Worm (Caenorhabditis elegans): ENCODE measurements around the gene dpf-6.

dpf-6 gene

DNA sequence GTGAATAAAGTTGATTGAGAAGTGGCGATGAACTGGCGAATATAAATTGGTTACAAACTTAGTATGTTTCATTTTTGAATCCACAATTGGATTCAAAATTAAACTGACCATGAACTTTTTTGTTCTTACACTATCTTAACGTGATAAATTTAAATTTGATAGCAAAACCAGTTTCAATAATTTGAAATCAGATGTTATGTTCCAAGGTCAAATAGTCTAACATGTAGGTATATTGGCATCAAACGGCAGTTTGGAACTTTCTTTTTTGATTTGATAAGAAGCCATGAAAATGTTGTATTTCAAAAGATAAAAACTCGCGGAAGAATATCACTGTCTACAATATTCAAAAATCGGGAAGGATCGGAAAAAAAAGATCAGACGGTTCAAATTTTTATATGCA, 2.0 kb upstream of the dpf-6 start:
- no peak for TF ChIP-seq tbx-37 (GFP tag; conservative IDR thresholded peaks at IDR 0.05)
- no peak for TF ChIP-seq scrt-1 (GFP tag; IDR thresholded peaks at IDR 0.05)
- no peak for TF ChIP-seq ceh-13 (GFP tag; optimal IDR thresholded peaks at IDR 0.05)
- no peak for TF ChIP-seq aly-1 (tag; optimal IDR thresholded peaks at IDR 0.05)
- no peak for TF ChIP-seq tbx-11 (GFP tag; IDR thresholded peaks at IDR 0.05)
- TF ChIP-seq ama-1 (optimal IDR thresholded peaks at IDR 0.05), result no peak
- TF ChIP-seq hmg-4 (GFP tag; optimal IDR thresholded peaks at IDR 0.05), result no peak
- TF ChIP-seq hmbx-1 (tag; optimal IDR thresholded peaks at IDR 0.05), result no peak
- TF ChIP-seq ets-7 (tag; optimal IDR thresholded peaks at IDR 0.05), result no peak
- TF ChIP-seq F13C5.2 (tag; optimal IDR thresholded peaks at IDR 0.05), result no peak
- no peak for TF ChIP-seq pes-1 (GFP tag; IDR thresholded peaks at IDR 0.05)
- no peak for TF ChIP-seq tra-4 (tag; optimal IDR thresholded peaks at IDR 0.05)
- no peak for TF ChIP-seq sea-1 (GFP tag; conservative IDR thresholded peaks at IDR 0.05)
- no peak for TF ChIP-seq B0310.2 (tag; optimal IDR thresholded peaks at IDR 0.05)
- TF ChIP-seq ceh-36 (tag; optimal IDR thresholded peaks at IDR 0.05), result no peak

- no peak for TF ChIP-seq sea-1 (GFP tag; conservative IDR thresholded peaks at IDR 0.05)
Measured at ce11 chrIII:8036497-8036896, 1.5 kb upstream of the dpf-6 start.

ce11 chrIII:8042775-8043174, 4.7 kb downstream of the dpf-6 start, which contains the start of gene K12H4.6:
K12H4.6 (minus strand) TSS chrIII:8042875.
- no peak for TF ChIP-seq F13C5.2 (tag; optimal IDR thresholded peaks at IDR 0.05)
- TF ChIP-seq sea-1 (GFP tag; conservative IDR thresholded peaks at IDR 0.05), result no peak
- TF ChIP-seq ets-7 (tag; optimal IDR thresholded peaks at IDR 0.05), result no peak
- no peak for TF ChIP-seq ceh-13 (GFP tag; optimal IDR thresholded peaks at IDR 0.05)
- no peak for TF ChIP-seq scrt-1 (GFP tag; IDR thresholded peaks at IDR 0.05)
- no peak for TF ChIP-seq hmbx-1 (tag; optimal IDR thresholded peaks at IDR 0.05)
- no peak for TF ChIP-seq ceh-36 (tag; optimal IDR thresholded peaks at IDR 0.05)
- no peak for TF ChIP-seq tbx-37 (GFP tag; conservative IDR thresholded peaks at IDR 0.05)
- no peak for TF ChIP-seq pes-1 (GFP tag; IDR thresholded peaks at IDR 0.05)
- no peak for TF ChIP-seq ama-1 (optimal IDR thresholded peaks at IDR 0.05)
- TF ChIP-seq tra-4 (tag; optimal IDR thresholded peaks at IDR 0.05), result no peak

- TF ChIP-seq aly-1 (tag; optimal IDR thresholded peaks at IDR 0.05), result peak; percentile 96
- TF ChIP-seq ceh-13 (GFP tag; optimal IDR thresholded peaks at IDR 0.05), result peak; percentile 100
- peak; percentile 98 for TF ChIP-seq hnd-1 (tag; optimal IDR thresholded peaks at IDR 0.05)
- TF ChIP-seq hmbx-1 (tag; optimal IDR thresholded peaks at IDR 0.05), result peak; percentile 95
- peak; percentile 100 for TF ChIP-seq tbx-11 (GFP tag; IDR thresholded peaks at IDR 0.05)
- TF ChIP-seq F13C5.2 (tag; optimal IDR thresholded peaks at IDR 0.05), result peak; percentile 100
- TF ChIP-seq sea-1 (GFP tag; conservative IDR thresholded peaks at IDR 0.05), result peak; percentile 100
- TF ChIP-seq scrt-1 (GFP tag; IDR thresholded peaks at IDR 0.05), result peak; percentile 100
- peak; percentile 99 for TF ChIP-seq tra-4 (tag; optimal IDR thresholded peaks at IDR 0.05)
- TF ChIP-seq B0310.2 (tag; optimal IDR thresholded peaks at IDR 0.05), result peak; percentile 100
- TF ChIP-seq flt-1 (GFP tag; IDR thresholded peaks at IDR 0.05), result peak; percentile 98
- peak; percentile 100 for TF ChIP-seq tbx-37 (GFP tag; conservative IDR thresholded peaks at IDR 0.05)
- peak; percentile 97 for TF ChIP-seq ceh-36 (tag; optimal IDR thresholded peaks at IDR 0.05)
- no peak for TF ChIP-seq ama-1 (optimal IDR thresholded peaks at IDR 0.05)
- peak; percentile 100 for TF ChIP-seq hmg-4 (GFP tag; optimal IDR thresholded peaks at IDR 0.05)
- TF ChIP-seq pes-1 (GFP tag; IDR thresholded peaks at IDR 0.05), result peak; percentile 99
- peak; percentile 99 for TF ChIP-seq ets-7 (tag; optimal IDR thresholded peaks at IDR 0.05)
Measured at ce11 chrIII:8043784-8044183, 5.7 kb downstream of the dpf-6 start.

DNA sequence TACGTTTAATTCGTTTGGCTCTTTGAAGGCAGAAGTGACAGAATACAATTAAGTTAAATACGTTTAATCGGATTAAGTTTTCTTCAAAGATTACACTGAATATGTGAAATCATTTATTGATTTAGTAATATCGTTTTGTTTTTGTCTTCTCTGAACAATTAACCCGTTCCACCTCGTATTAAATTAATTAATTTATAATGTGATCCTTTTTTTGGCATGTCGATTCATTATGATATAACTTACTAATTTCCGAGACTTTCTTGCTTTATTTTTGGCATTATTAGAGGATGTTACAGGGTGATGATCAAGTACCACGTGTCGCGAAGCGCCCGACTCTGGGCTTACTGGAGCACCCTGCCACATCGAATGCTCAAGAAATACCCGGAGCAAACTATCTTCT, 6.1 kb downstream of the dpf-6 start, which contains the start of gene K12H4.5:
Gene K12H4.5, plus strand, starts transcription at position 301 of the 400 bp plus-strand sequence.
- TF ChIP-seq B0310.2 (tag; optimal IDR thresholded peaks at IDR 0.05) (no peak), ets-7 (tag; optimal IDR thresholded peaks at IDR 0.05) (no peak), hnd-1 (tag; optimal IDR thresholded peaks at IDR 0.05) (no peak), F13C5.2 (tag; optimal IDR thresholded peaks at IDR 0.05) (no peak), hmg-4 (GFP tag; optimal IDR thresholded peaks at IDR 0.05) (no peak), ceh-36 (tag; optimal IDR thresholded peaks at IDR 0.05) (no peak), ama-1 (optimal IDR thresholded peaks at IDR 0.05) (no peak), ceh-13 (GFP tag; optimal IDR thresholded peaks at IDR 0.05) (no peak), sea-1 (GFP tag; conservative IDR thresholded peaks at IDR 0.05) (no peak), scrt-1 (GFP tag; IDR thresholded peaks at IDR 0.05) (no peak), flt-1 (GFP tag; IDR thresholded peaks at IDR 0.05) (no peak), tra-4 (tag; optimal IDR thresholded peaks at IDR 0.05) (no peak), tbx-11 (GFP tag; IDR thresholded peaks at IDR 0.05) (no peak), hmbx-1 (tag; optimal IDR thresholded peaks at IDR 0.05) (no peak), pes-1 (GFP tag; IDR thresholded peaks at IDR 0.05) (no peak), tbx-37 (GFP tag; conservative IDR thresholded peaks at IDR 0.05) (no peak), aly-1 (tag; optimal IDR thresholded peaks at IDR 0.05) (no peak)

DNA sequence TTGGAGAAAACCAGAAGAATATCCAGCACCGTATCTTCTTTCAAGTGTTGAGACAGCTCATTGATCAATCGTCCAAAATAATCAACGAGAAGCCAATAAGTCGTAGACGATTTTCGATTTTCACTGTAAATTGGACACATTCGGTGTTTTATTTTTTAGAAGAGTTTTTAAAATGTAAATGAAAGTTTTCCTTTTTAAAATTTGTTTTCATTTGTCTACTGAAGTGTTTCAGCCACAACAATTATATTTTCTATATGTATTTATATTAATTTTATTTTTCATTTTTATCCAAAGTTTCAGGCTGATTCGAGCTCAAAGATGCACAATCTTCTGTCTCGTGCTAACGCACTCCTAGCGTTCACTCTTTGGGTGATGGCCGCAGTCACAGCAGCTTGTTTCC, 6.7 kb downstream of the dpf-6 start, which contains the start of gene spcs-3:
Gene spcs-3, plus strand, starts transcription at position 301 of the 400 bp plus-strand sequence.
- no peak for TF ChIP-seq tbx-11 (GFP tag; IDR thresholded peaks at IDR 0.05)
- no peak for TF ChIP-seq tbx-37 (GFP tag; conservative IDR thresholded peaks at IDR 0.05)
- TF ChIP-seq F13C5.2 (tag; optimal IDR thresholded peaks at IDR 0.05), result no peak
- no peak for TF ChIP-seq ceh-13 (GFP tag; optimal IDR thresholded peaks at IDR 0.05)
- TF ChIP-seq ama-1 (optimal IDR thresholded peaks at IDR 0.05), result no peak
- no peak for TF ChIP-seq pes-1 (GFP tag; IDR thresholded peaks at IDR 0.05)
- no peak for TF ChIP-seq sea-1 (GFP tag; conservative IDR thresholded peaks at IDR 0.05)

DNA sequence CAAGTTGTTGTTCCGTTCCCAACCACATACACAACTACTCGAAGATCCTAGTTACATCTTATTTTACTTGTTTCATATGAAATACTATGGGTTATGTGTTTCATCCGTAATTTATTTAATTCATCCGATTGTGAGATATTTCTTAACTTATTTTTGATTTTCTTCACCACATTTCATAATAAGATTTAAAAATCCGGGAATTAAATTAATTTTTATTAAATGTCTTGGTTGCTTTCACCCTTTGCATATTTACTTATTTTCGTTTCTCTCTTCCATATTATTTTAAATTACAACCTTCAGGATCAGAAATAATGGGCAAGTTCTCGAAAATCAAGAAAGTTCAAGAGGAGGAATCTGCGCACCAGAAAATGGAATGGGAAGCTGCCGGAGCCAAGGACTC, 7.7 kb downstream of the dpf-6 start, which contains the start of gene K12H4.3:
Gene K12H4.3, plus strand, starts transcription at position 301 of the 400 bp plus-strand sequence.
- TF ChIP-seq ceh-13 (GFP tag; optimal IDR thresholded peaks at IDR 0.05), result no peak
- no peak for TF ChIP-seq flt-1 (GFP tag; IDR thresholded peaks at IDR 0.05)
- TF ChIP-seq aly-1 (tag; optimal IDR thresholded peaks at IDR 0.05), result no peak
- no peak for TF ChIP-seq hmbx-1 (tag; optimal IDR thresholded peaks at IDR 0.05)
- TF ChIP-seq tbx-11 (GFP tag; IDR thresholded peaks at IDR 0.05), result no peak
- no peak for TF ChIP-seq ets-7 (tag; optimal IDR thresholded peaks at IDR 0.05)
- TF ChIP-seq hnd-1 (tag; optimal IDR thresholded peaks at IDR 0.05), result no peak
- no peak for TF ChIP-seq pes-1 (GFP tag; IDR thresholded peaks at IDR 0.05)
- no peak for TF ChIP-seq ceh-36 (tag; optimal IDR thresholded peaks at IDR 0.05)
- TF ChIP-seq tbx-37 (GFP tag; conservative IDR thresholded peaks at IDR 0.05), result no peak
- TF ChIP-seq B0310.2 (tag; optimal IDR thresholded peaks at IDR 0.05), result no peak
- no peak for TF ChIP-seq scrt-1 (GFP tag; IDR thresholded peaks at IDR 0.05)
- no peak for TF ChIP-seq hmg-4 (GFP tag; optimal IDR thresholded peaks at IDR 0.05)
- no peak for TF ChIP-seq F13C5.2 (tag; optimal IDR thresholded peaks at IDR 0.05)
- TF ChIP-seq tra-4 (tag; optimal IDR thresholded peaks at IDR 0.05), result no peak
